Worm (Caenorhabditis elegans) whole organism, L2 larva: Measurements from ENCODE around the gene C15H9.4.

Source experiments
- C34F6.9 ChIP-seq: fragments of 150-350 bp; optimal IDR thresholded peaks from 2 replicates; lab custom pipeline; 2014; ENCODE audit warnings: missing biosample characterization, missing genetic modification characterization
- F13H6.1 ChIP-seq: sonication (generic microtip); optimal IDR thresholded peaks from 2 replicates; lab custom pipeline; 2016; ENCODE audit warnings: missing genetic modification characterization, missing compliant biosample characterization
- ama-1 ChIP-seq: fragments of 150-350 bp; optimal IDR thresholded peaks from 2 replicates; lab custom pipeline; 2018; ENCODE audit warnings: inconsistent platforms
- blmp-1 ChIP-seq: sonication (generic microtip); optimal IDR thresholded peaks from 2 replicates; lab custom pipeline; 2017; ENCODE audit warnings: missing genetic modification characterization, mild to moderate bottlenecking, missing compliant biosample characterization, antibody characterized with exemption, moderate library complexity; ENCODE audit not compliant: insufficient read depth
- elt-1 ChIP-seq: fragments of 150-350 bp; optimal IDR thresholded peaks from 2 replicates; lab custom pipeline; 2014; ENCODE audit warnings: missing biosample characterization, missing genetic modification characterization
- elt-3 ChIP-seq: sonication (generic microtip); optimal IDR thresholded peaks from 2 replicates; lab custom pipeline; 2017; ENCODE audit warnings: missing biosample characterization, missing genetic modification characterization
- lin-11 ChIP-seq: fragments of 150-350 bp; sonication (generic microtip); optimal IDR thresholded peaks from 2 replicates; lab custom pipeline; 2014; ENCODE audit warnings: missing biosample characterization, missing genetic modification characterization, inconsistent platforms, mixed read lengths
- lin-39 ChIP-seq: fragments of 150-350 bp; optimal IDR thresholded peaks from 2 replicates; lab custom pipeline; 2014; ENCODE audit warnings: missing biosample characterization, missing genetic modification reagents, missing genetic modification characterization
- lsy-2 ChIP-seq, 2 experiments: fragments of 150-350 bp in 1 of 2; sonication (generic microtip) in 1 of 2; optimal IDR thresholded peaks; 2 replicates each; lab custom pipeline; 2014 to 2017; ENCODE audit warnings: missing biosample characterization in 2 of 2, missing genetic modification characterization in 2 of 2
- mab-5 ChIP-seq: fragments of 150-350 bp; optimal IDR thresholded peaks from 2 replicates; lab custom pipeline; 2014; ENCODE audit warnings: missing biosample characterization, missing genetic modification characterization
- nhr-10 ChIP-seq: sonication (generic microtip); optimal IDR thresholded peaks from 2 replicates; lab custom pipeline; 2017; ENCODE audit warnings: missing biosample characterization, missing genetic modification characterization
- nhr-11 ChIP-seq: fragments of 150-350 bp; optimal IDR thresholded peaks from 2 replicates; lab custom pipeline; 2014; ENCODE audit warnings: missing biosample characterization, missing genetic modification characterization
- nhr-129 ChIP-seq: fragments of 150-350 bp; optimal IDR thresholded peaks from 2 replicates; lab custom pipeline; 2014; ENCODE audit warnings: missing biosample characterization, missing genetic modification characterization
- nhr-23 ChIP-seq: fragments of 150-350 bp; optimal IDR thresholded peaks from 2 replicates; lab custom pipeline; 2014; ENCODE audit warnings: missing biosample characterization, missing genetic modification reagents, missing genetic modification characterization
- nhr-237 ChIP-seq: fragments of 150-350 bp; optimal IDR thresholded peaks from 2 replicates; lab custom pipeline; 2014; ENCODE audit warnings: missing biosample characterization, missing genetic modification characterization
- nhr-6 ChIP-seq: fragments of 150-350 bp; optimal IDR thresholded peaks from 2 replicates; lab custom pipeline; 2014; ENCODE audit warnings: missing biosample characterization, missing genetic modification characterization
- peb-1 ChIP-seq: fragments of 150-350 bp; optimal IDR thresholded peaks from 2 replicates; lab custom pipeline; 2014; ENCODE audit warnings: missing biosample characterization, missing genetic modification characterization
- sem-4 ChIP-seq: fragments of 150-350 bp; optimal IDR thresholded peaks from 2 replicates; lab custom pipeline; 2014; ENCODE audit warnings: missing biosample characterization, missing genetic modification reagents, missing genetic modification characterization
- sma-9 ChIP-seq, 2 experiments: fragments of 150-350 bp in 1 of 2; sonication (generic microtip) in 1 of 2; optimal IDR thresholded peaks; 2 replicates each; lab custom pipeline; 2014 to 2016; ENCODE audit warnings: missing genetic modification characterization in 2 of 2, mild to moderate bottlenecking in 1 of 2, missing biosample characterization in 1 of 2, missing compliant biosample characterization in 1 of 2, missing genetic modification reagents in 1 of 2, moderate library complexity in 1 of 2
- unc-62 ChIP-seq: fragments of 150-350 bp; optimal IDR thresholded peaks from 2 replicates; lab custom pipeline; 2014; ENCODE audit warnings: missing biosample characterization, missing genetic modification reagents, missing genetic modification characterization
- zag-1 ChIP-seq: fragments of 150-350 bp; optimal IDR thresholded peaks from 2 replicates; lab custom pipeline; 2014; ENCODE audit warnings: missing biosample characterization, missing genetic modification characterization
- ztf-1 ChIP-seq: fragments of 200-800 bp; sonication (Bioruptor generic); conservative IDR thresholded peaks from 2 replicates; pipeline ENCODE4 v1.3.6; 2022; ENCODE audit warnings: missing genetic modification characterization, missing compliant biosample characterization
- ztf-11 ChIP-seq: sonication (generic microtip); optimal IDR thresholded peaks from 2 replicates; lab custom pipeline; 2017; ENCODE audit warnings: missing biosample characterization, missing genetic modification characterization
- ztf-4 ChIP-seq: fragments of 150-350 bp; optimal IDR thresholded peaks from 2 replicates; lab custom pipeline; 2014; ENCODE audit warnings: missing biosample characterization, missing genetic modification characterization

Gene C15H9.4

DNA sequence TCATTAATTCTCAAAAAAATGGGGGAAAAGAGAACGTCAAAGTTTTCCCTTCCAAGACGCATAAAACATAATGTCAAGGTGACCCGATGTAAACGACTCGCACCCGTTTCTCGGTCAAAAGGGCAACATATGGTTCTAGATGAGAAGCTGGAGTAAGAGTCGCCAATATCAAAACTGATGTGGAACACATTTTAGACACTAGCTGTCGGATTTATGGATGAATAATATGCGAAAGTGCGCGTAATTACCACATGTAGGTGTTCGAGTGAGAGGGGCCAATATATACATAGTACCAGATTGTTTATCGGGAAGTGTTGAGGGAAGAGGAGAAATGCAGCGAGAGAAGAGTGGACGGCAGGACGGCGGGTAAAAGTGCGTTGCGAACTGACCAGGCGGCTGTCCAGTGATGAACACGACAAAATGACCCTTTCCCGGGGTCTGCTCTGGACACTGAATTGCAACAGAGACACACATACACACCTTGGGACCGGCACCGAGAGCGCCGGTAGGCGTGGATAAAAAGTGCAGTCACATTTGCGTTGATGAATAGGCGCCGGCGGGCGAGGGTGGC is 53.6 kb downstream of the C15H9.4 start:
- TF ChIP-seq lin-11 (no peak), F13H6.1 (tag; lab: Kevin White, UChicago) (no peak), ztf-11 (no peak), unc-62 (GFP tag; lab: Kevin White, UChicago) (no peak), mab-5 (tag; lab: Kevin White, UChicago) (no peak), nhr-10 (tag; lab: Kevin White, UChicago) (no peak), ztf-4 (tag; lab: Kevin White, UChicago) (no peak), ama-1 (lab: Kevin White, UChicago) (no peak), peb-1 (tag; lab: Kevin White, UChicago) (no peak), nhr-237 (tag; lab: Kevin White, UChicago) (no peak), blmp-1 (tag; lab: Kevin White, UChicago) (no peak), lin-39 (tag; lab: Kevin White, UChicago) (no peak), elt-3 (tag; lab: Kevin White, UChicago) (no peak)

DNA sequence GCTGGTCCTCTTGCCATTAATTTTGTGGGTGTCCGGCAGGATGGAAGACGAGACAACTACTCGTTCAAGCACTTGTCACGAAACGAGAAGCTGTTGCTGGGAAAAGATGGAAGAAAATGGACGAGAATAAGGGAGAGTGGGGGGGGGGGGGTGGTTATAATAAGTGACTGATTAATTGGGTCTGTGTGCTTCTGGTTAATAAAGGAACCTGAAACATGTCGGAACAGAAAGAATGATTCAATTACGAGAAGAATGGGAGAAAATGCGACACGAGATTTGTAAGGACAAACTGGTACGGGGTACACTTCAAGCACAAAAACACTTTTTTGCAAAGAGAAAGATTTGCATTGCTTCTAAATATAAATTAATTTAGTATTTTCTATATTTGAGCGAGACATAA is 58.0 kb downstream of the C15H9.4 start:
- TF ChIP-seq sem-4 (tag; lab: Kevin White, UChicago) (no peak), zag-1 (tag; lab: Kevin White, UChicago) (no peak), mab-5 (tag; lab: Kevin White, UChicago) (no peak), C34F6.9 (no peak), elt-1 (no peak), nhr-237 (tag; lab: Kevin White, UChicago) (no peak), ztf-1 (GFP tag; lab: Robert Waterston, UW) (no peak), nhr-11 (tag; lab: Kevin White, UChicago) (no peak), nhr-129 (tag; lab: Kevin White, UChicago) (no peak), sma-9 (GFP tag; optimal IDR thresholded peaks at IDR 0.05; lab: Kevin White, UChicago) (no peak), sma-9 (tag; optimal IDR thresholded peaks at IDR 0.05; lab: Kevin White, UChicago) (no peak), ztf-11 (no peak), nhr-6 (tag; lab: Kevin White, UChicago) (no peak), nhr-10 (tag; lab: Kevin White, UChicago) (no peak), lsy-2 (tag; optimal IDR thresholded peaks at IDR 0.05; lab: Kevin White, UChicago) (no peak), nhr-23 (no peak)
